Worm (Caenorhabditis elegans) whole organism, young adult: ENCODE results near the gene ykt-6.

Experiments
- cebp-2 ChIP-seq: fragments of 200-800 bp; sonication (Bioruptor generic); IDR thresholded peaks from 2 replicates; pipeline ENCODE4 v1.3.6; 2022; ENCODE audit warnings: missing genetic modification characterization, missing compliant biosample characterization
- efl-1 ChIP-seq: fragments of 150-350 bp; optimal IDR thresholded peaks from 2 replicates; lab custom pipeline; 2014; ENCODE audit warnings: missing biosample characterization, missing genetic modification reagents, missing genetic modification characterization
- mcd-1 ChIP-seq: fragments of 200-800 bp; sonication (Bioruptor generic); IDR thresholded peaks from 2 replicates; pipeline ENCODE4 v1.3.6; 2022; ENCODE audit warnings: missing genetic modification reagents, missing genetic modification characterization, missing compliant biosample characterization
- mxl-1 ChIP-seq: sonication (generic microtip); optimal IDR thresholded peaks from 2 replicates; lab custom pipeline; 2016; ENCODE audit warnings: missing genetic modification characterization, missing compliant biosample characterization
- nfyb-1 ChIP-seq: fragments of 200-800 bp; sonication (Bioruptor generic); IDR thresholded peaks from 2 replicates; pipeline ENCODE4 v1.3.6; 2022; ENCODE audit warnings: missing genetic modification reagents, missing genetic modification characterization, missing compliant biosample characterization
- sea-2 ChIP-seq: fragments of 200-800 bp; sonication (Bioruptor generic); IDR thresholded peaks from 2 replicates; pipeline ENCODE4 v1.3.6; 2022; ENCODE audit warnings: missing genetic modification characterization, missing compliant biosample characterization
- snpc-4 ChIP-seq, 5 experiments: fragments of 150-350 bp in 1 of 5; sonication (generic microtip) in 4 of 5; optimal IDR thresholded peaks; 2 replicates each; lab custom pipeline; 2014 to 2018; ENCODE audit warnings: missing genetic modification characterization in 5 of 5, missing biosample characterization in 3 of 5, antibody characterized with exemption in 2 of 5, mild to moderate bottlenecking in 2 of 5, missing compliant biosample characterization in 2 of 5, missing genotype in 2 of 5, moderate library complexity in 2 of 5, missing genetic modification reagents in 1 of 5
- ztf-18 ChIP-seq: sonication (generic microtip); optimal IDR thresholded peaks from 2 replicates; lab custom pipeline; 2016; ENCODE audit warnings: missing genotype, mild to moderate bottlenecking, missing genetic modification characterization, missing compliant biosample characterization
- ztf-28 ChIP-seq: fragments of 200-800 bp; sonication (Bioruptor generic); IDR thresholded peaks from 2 replicates; pipeline ENCODE4 v1.3.6; 2022; ENCODE audit warnings: missing genetic modification reagents, missing genetic modification characterization, missing compliant biosample characterization

DNA sequence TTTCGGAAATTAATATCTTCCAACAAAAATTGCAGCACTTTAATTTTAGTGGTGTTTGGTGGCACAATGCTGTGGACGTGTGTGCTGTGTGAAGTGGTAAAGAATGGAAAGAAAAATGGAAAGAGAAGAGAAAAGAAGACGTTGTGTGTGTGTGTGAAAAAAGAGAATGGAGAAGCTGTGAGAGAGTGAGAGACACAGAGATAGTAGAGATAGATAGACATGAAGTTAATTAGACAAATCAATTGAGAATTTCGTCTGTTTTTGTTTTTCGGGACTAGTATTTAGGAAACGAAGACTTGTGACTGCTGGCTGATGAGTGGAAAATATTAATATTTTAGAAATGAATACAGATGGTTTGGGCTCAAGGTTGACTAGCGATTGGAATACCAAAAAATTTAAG is 3.8 kb upstream of the ykt-6 start:
- TF ChIP-seq nfyb-1 (GFP tag; lab: Robert Waterston, UW) (no peak), sea-2 (GFP tag; lab: Robert Waterston, UW) (no peak), ztf-18 (tag; lab: Kevin White, UChicago) (no peak), cebp-2 (GFP tag; lab: Robert Waterston, UW) (no peak), ztf-28 (GFP tag; lab: Robert Waterston, UW) (no peak), mxl-1 (tag; lab: Kevin White, UChicago) (no peak), efl-1 (GFP tag; lab: Kevin White, UChicago) (no peak), mcd-1 (GFP tag; lab: Robert Waterston, UW) (no peak), snpc-4 (GFP tag; optimal IDR thresholded peaks at IDR 0.05; lab: Kevin White, UChicago) (no peak), snpc-4 (tag; optimal IDR thresholded peaks at IDR 0.05; lab: Kevin White, UChicago) (no peak)
